Fruit fly (Drosophila melanogaster): ENCODE results near the gene Deaf1.
A peak's percentile ranks its signal among the peaks of the same experiment; 100 is the strongest.

Deaf1 gene

DNA sequence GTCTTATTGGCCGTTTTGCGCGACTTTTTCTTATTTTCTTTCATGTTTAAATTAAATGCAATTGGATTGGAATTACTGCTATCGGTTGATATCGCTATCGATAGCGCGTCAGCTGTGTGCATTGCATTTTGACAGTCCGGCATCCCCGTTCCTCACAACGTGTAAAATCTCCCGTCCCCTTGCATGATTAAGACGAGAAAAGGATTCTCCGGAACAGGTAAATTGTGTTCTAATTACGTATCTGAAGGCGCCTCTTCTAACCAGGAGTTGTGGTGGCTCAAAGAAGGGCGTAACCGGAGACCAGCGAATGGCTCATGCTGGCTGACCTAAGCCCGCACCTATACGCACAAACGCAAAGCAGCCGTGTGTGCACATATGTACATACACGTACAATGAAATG is 10.9 kb upstream of the Deaf1 start, which contains the start of the genes CG14104 and Kap-alpha1 (continued):
- TF ChIP-seq Opbp (GFP tag; IDR thresholded peaks at IDR 0.05; ENCODE audit: partially characterized antibody) (peak; percentile 66; the same call in 2 of the 3 replicates), CG31441 (GFP tag; IDR thresholded peaks at IDR 0.05) (no peak), bigmax (GFP tag; optimal IDR thresholded peaks at IDR 0.05) (no peak), CG15601 (tag; optimal IDR thresholded peaks at IDR 0.05) (no peak), fru (optimal IDR thresholded peaks at IDR 0.05) (no peak), Lpt (GFP tag; optimal IDR thresholded peaks at IDR 0.05) (no peak), CG17612 (GFP tag; IDR thresholded peaks at IDR 0.05) (no peak), CG6689 (GFP tag; IDR thresholded peaks at IDR 0.05) (no peak), sd (tag; optimal IDR thresholded peaks at IDR 0.05) (no peak), CG12659 (GFP tag; optimal IDR thresholded peaks at IDR 0.05) (peak; percentile 42), D (optimal IDR thresholded peaks at IDR 0.05) (peak; percentile 43), D (GFP tag; optimal IDR thresholded peaks at IDR 0.05) (no peak), CG8944 (GFP tag; optimal IDR thresholded peaks at IDR 0.05) (no peak), emc (GFP tag; optimal IDR thresholded peaks at IDR 0.05) (no peak), sens (GFP tag) (no peak), Elba2 (GFP tag; optimal IDR thresholded peaks at IDR 0.05) (peak; percentile 100), ci (GFP tag; IDR thresholded peaks at IDR 0.05) (no peak), Neu2 (GFP tag; optimal IDR thresholded peaks at IDR 0.05; ENCODE audit: borderline replicate concordance) (no peak), CG10979 (tag; optimal IDR thresholded peaks at IDR 0.05) (peak; percentile 1), oc (tag; optimal IDR thresholded peaks at IDR 0.05) (no peak), CG33557 (GFP tag; optimal IDR thresholded peaks at IDR 0.05) (no peak), Hr3 (GFP tag; optimal IDR thresholded peaks at IDR 0.05) (no peak), knrl (GFP tag; IDR thresholded peaks at IDR 0.05; ENCODE audit: partially characterized antibody) (peak; percentile 71), psq (GFP tag; optimal IDR thresholded peaks at IDR 0.05) (no peak), CG9215 (GFP tag; IDR thresholded peaks at IDR 0.05) (no peak), CG12391 (tag; optimal IDR thresholded peaks at IDR 0.05) (no peak), Adf1 (GFP tag; IDR thresholded peaks at IDR 0.05) (no peak), h (optimal IDR thresholded peaks at IDR 0.05) (no peak), CG18619 (GFP tag; optimal IDR thresholded peaks at IDR 0.05) (no peak), CoRest (tag; optimal IDR thresholded peaks at IDR 0.05) (no peak), CG30431 (GFP tag; optimal IDR thresholded peaks at IDR 0.05) (no peak), chm (GFP tag; IDR thresholded peaks at IDR 0.05) (no peak), CG15011 (GFP tag; optimal IDR thresholded peaks at IDR 0.05) (no peak), Dip2 (GFP tag; IDR thresholded peaks at IDR 0.05) (no peak), Stat92E (GFP tag; optimal IDR thresholded peaks at IDR 0.05) (peak in 1 of 3 experiments; percentile 8), CG3281 (GFP tag; optimal IDR thresholded peaks at IDR 0.05) (no peak), ac (GFP tag; optimal IDR thresholded peaks at IDR 0.05) (no peak), pnt (GFP tag; optimal IDR thresholded peaks at IDR 0.05) (no peak), vfl (GFP tag; optimal IDR thresholded peaks at IDR 0.05) (no peak), CG2116 (GFP tag; optimal IDR thresholded peaks at IDR 0.05) (peak; percentile 44), CG14050 (GFP tag; IDR thresholded peaks at IDR 0.05) (no peak), Med (GFP tag) (peak; percentile 85), CG32772 (GFP tag; IDR thresholded peaks at IDR 0.05) (no peak), CG12942 (GFP tag; optimal IDR thresholded peaks at IDR 0.05) (no peak), CG15479 (GFP tag; optimal IDR thresholded peaks at IDR 0.05) (peak; percentile 61), CG13775 (GFP tag; optimal IDR thresholded peaks at IDR 0.05) (no peak), trem (tag; optimal IDR thresholded peaks at IDR 0.05) (peak; percentile 52), HmgZ (tag; optimal IDR thresholded peaks at IDR 0.05) (peak; percentile 15), pho (GFP tag; optimal IDR thresholded peaks at IDR 0.05) (no peak), Ada2b (GFP tag; IDR thresholded peaks at IDR 0.05) (no peak), disco-r (GFP tag; optimal IDR thresholded peaks at IDR 0.05) (no peak), CG11723 (GFP tag; optimal IDR thresholded peaks at IDR 0.05) (no peak), CG7963 (GFP tag; IDR thresholded peaks at IDR 0.05; ENCODE audit: partially characterized antibody) (0 out of 3 replicates have a peak, but pooled peaks have one; percentile 23)

All from whole organism, embryonic.